Worm (Caenorhabditis elegans) whole organism, late embryonic: ENCODE results near the gene clec-241.

ENCODE experiments used
- C38D4.7 ChIP-seq: fragments of 200-800 bp; sonication (Bioruptor generic); optimal IDR thresholded peaks from 2 replicates; lab custom pipeline; 2018; ENCODE audit warnings: mild to moderate bottlenecking, missing genetic modification characterization, moderate library complexity, missing compliant biosample characterization
- F13H6.1 ChIP-seq: sonication (generic microtip); optimal IDR thresholded peaks from 2 replicates; lab custom pipeline; 2016; ENCODE audit warnings: missing genetic modification characterization, missing compliant biosample characterization
- K02D7.2 ChIP-seq: sonication (generic microtip); optimal IDR thresholded peaks from 2 replicates; lab custom pipeline; 2017; ENCODE audit warnings: mild to moderate bottlenecking, missing genetic modification characterization, missing compliant biosample characterization
- K09A11.1 ChIP-seq: sonication (generic microtip); optimal IDR thresholded peaks from 2 replicates; lab custom pipeline; 2017; ENCODE audit warnings: antibody characterized with exemption, mild to moderate bottlenecking, missing genetic modification characterization, missing compliant biosample characterization; ENCODE audit not compliant: insufficient read depth
- T23F11.4 ChIP-seq: fragments of 200-800 bp; sonication (Bioruptor generic); optimal IDR thresholded peaks from 2 replicates; lab custom pipeline; 2018; ENCODE audit warnings: mild to moderate bottlenecking, missing genetic modification characterization, missing compliant biosample characterization
- ahr-1 ChIP-seq: sonication (generic microtip); optimal IDR thresholded peaks from 2 replicates; lab custom pipeline; 2016; ENCODE audit warnings: missing genetic modification characterization, missing compliant biosample characterization
- ceh-18 ChIP-seq: sonication (generic microtip); optimal IDR thresholded peaks from 2 replicates; lab custom pipeline; 2016; ENCODE audit warnings: missing genetic modification characterization, missing compliant biosample characterization
- ceh-19 ChIP-seq: fragments of 200-800 bp; sonication (Bioruptor generic); optimal IDR thresholded peaks from 2 replicates; lab custom pipeline; 2018; ENCODE audit warnings: mild to moderate bottlenecking, missing genetic modification characterization, missing compliant biosample characterization
- ceh-2 ChIP-seq: sonication (generic microtip); optimal IDR thresholded peaks from 2 replicates; lab custom pipeline; 2016; ENCODE audit warnings: missing genotype, missing genetic modification characterization, missing compliant biosample characterization
- ceh-22 ChIP-seq: sonication (generic microtip); optimal IDR thresholded peaks from 2 replicates; lab custom pipeline; 2017; ENCODE audit warnings: missing biosample characterization, missing genetic modification characterization
- ceh-34 ChIP-seq: sonication (generic microtip); optimal IDR thresholded peaks from 2 replicates; lab custom pipeline; 2016; ENCODE audit warnings: mild to moderate bottlenecking, missing genetic modification characterization, missing compliant biosample characterization
- ceh-45 ChIP-seq: fragments of 200-800 bp; sonication (Bioruptor generic); IDR thresholded peaks from 2 replicates; pipeline ENCODE4 v1.3.6; 2022; ENCODE audit warnings: missing genetic modification reagents, missing genetic modification characterization, missing compliant biosample characterization
- ceh-48 ChIP-seq: sonication (generic microtip); optimal IDR thresholded peaks from 2 replicates; lab custom pipeline; 2016; ENCODE audit warnings: missing genetic modification characterization, inconsistent platforms, missing compliant biosample characterization
- ceh-9 ChIP-seq: sonication (generic microtip); optimal IDR thresholded peaks from 2 replicates; lab custom pipeline; 2016; ENCODE audit warnings: mild to moderate bottlenecking, missing genetic modification characterization, inconsistent platforms, missing compliant biosample characterization
- che-1 ChIP-seq: sonication (generic microtip); optimal IDR thresholded peaks from 2 replicates; lab custom pipeline; 2016; ENCODE audit warnings: mild to moderate bottlenecking, missing genetic modification characterization, missing compliant biosample characterization
- dmd-4 ChIP-seq: sonication (generic microtip); optimal IDR thresholded peaks from 2 replicates; lab custom pipeline; 2016; ENCODE audit warnings: borderline replicate concordance, missing genetic modification characterization, missing compliant biosample characterization
- dve-1 ChIP-seq: sonication (generic microtip); optimal IDR thresholded peaks from 2 replicates; lab custom pipeline; 2017; ENCODE audit warnings: antibody characterized with exemption, mild to moderate bottlenecking, missing genetic modification characterization, missing compliant biosample characterization
- elt-2 ChIP-seq: sonication (generic microtip); optimal IDR thresholded peaks from 2 replicates; lab custom pipeline; 2016; ENCODE audit warnings: missing genetic modification reagents, missing genetic modification characterization, missing compliant biosample characterization
- elt-4 ChIP-seq: sonication (generic microtip); optimal IDR thresholded peaks from 2 replicates; lab custom pipeline; 2016; ENCODE audit warnings: missing genetic modification characterization, missing compliant biosample characterization
- ets-4 ChIP-seq: sonication (generic microtip); optimal IDR thresholded peaks from 2 replicates; lab custom pipeline; 2016; ENCODE audit warnings: missing genetic modification characterization, missing compliant biosample characterization
- eyg-1 ChIP-seq: sonication (generic microtip); optimal IDR thresholded peaks from 2 replicates; lab custom pipeline; 2016; ENCODE audit warnings: missing genotype, missing genetic modification characterization, missing compliant biosample characterization
- fax-1 ChIP-seq: sonication (generic microtip); optimal IDR thresholded peaks from 2 replicates; lab custom pipeline; 2016; ENCODE audit warnings: missing genotype, missing genetic modification characterization, missing compliant biosample characterization
- fkh-10 ChIP-seq: fragments of 150-350 bp; optimal IDR thresholded peaks from 2 replicates; lab custom pipeline; 2014; ENCODE audit warnings: missing biosample characterization, missing genetic modification reagents, missing genetic modification characterization
- fkh-6 ChIP-seq: sonication (generic microtip); optimal IDR thresholded peaks from 2 replicates; lab custom pipeline; 2016; ENCODE audit warnings: missing genetic modification characterization, missing compliant biosample characterization
- hlh-30 ChIP-seq: sonication (generic microtip); optimal IDR thresholded peaks from 2 replicates; lab custom pipeline; 2017; ENCODE audit warnings: antibody characterized with exemption, missing genetic modification characterization, missing compliant biosample characterization; ENCODE audit not compliant: insufficient read depth
- lim-6 ChIP-seq: sonication (generic microtip); optimal IDR thresholded peaks from 2 replicates; lab custom pipeline; 2016; ENCODE audit warnings: missing genetic modification characterization, missing compliant biosample characterization
- lin-11 ChIP-seq: fragments of 200-800 bp; sonication (Bioruptor generic); optimal IDR thresholded peaks from 2 replicates; lab custom pipeline; 2018; ENCODE audit warnings: mild to moderate bottlenecking, missing genetic modification characterization, missing compliant biosample characterization
- mec-3 ChIP-seq: sonication (generic microtip); optimal IDR thresholded peaks from 2 replicates; lab custom pipeline; 2016; ENCODE audit warnings: borderline replicate concordance, missing genetic modification characterization, missing compliant biosample characterization
- nfya-1 ChIP-seq: sonication (generic microtip); optimal IDR thresholded peaks from 2 replicates; lab custom pipeline; 2017; ENCODE audit warnings: missing genetic modification characterization, mild to moderate bottlenecking, missing compliant biosample characterization, antibody characterized with exemption, moderate library complexity
- npax-4 ChIP-seq: sonication (generic microtip); optimal IDR thresholded peaks from 2 replicates; lab custom pipeline; 2016; ENCODE audit warnings: missing genetic modification characterization, missing compliant biosample characterization
- pat-9 ChIP-seq: fragments of 200-800 bp; sonication (Bioruptor generic); optimal IDR thresholded peaks from 2 replicates; lab custom pipeline; 2018; ENCODE audit warnings: mild to moderate bottlenecking, missing genetic modification characterization, moderate library complexity, missing compliant biosample characterization
- pax-1 ChIP-seq: fragments of 150-350 bp; optimal IDR thresholded peaks from 2 replicates; lab custom pipeline; 2014; ENCODE audit warnings: missing biosample characterization, missing genetic modification characterization
- pha-4 ChIP-seq: fragments of 150-350 bp; optimal IDR thresholded peaks from 2 replicates; lab custom pipeline; 2018; ENCODE audit warnings: missing biosample characterization, missing genetic modification reagents, missing genetic modification characterization
- pqm-1 ChIP-seq: sonication (generic microtip); optimal IDR thresholded peaks from 2 replicates; lab custom pipeline; 2016; ENCODE audit warnings: missing genetic modification characterization, missing compliant biosample characterization
- pros-1 ChIP-seq: fragments of 150-350 bp; optimal IDR thresholded peaks from 2 replicates; lab custom pipeline; 2014; ENCODE audit warnings: missing biosample characterization, missing genetic modification reagents, missing genetic modification characterization
- ref-2 ChIP-seq: sonication (generic microtip); optimal IDR thresholded peaks from 2 replicates; lab custom pipeline; 2016; ENCODE audit warnings: missing genetic modification characterization, missing compliant biosample characterization
- sdc-2 ChIP-seq: sonication (generic microtip); optimal IDR thresholded peaks from 2 replicates; lab custom pipeline; 2016; ENCODE audit warnings: missing genotype, missing genetic modification characterization, missing compliant biosample characterization
- sox-4 ChIP-seq: sonication (generic microtip); optimal IDR thresholded peaks from 2 replicates; lab custom pipeline; 2017; ENCODE audit warnings: mild to moderate bottlenecking, missing genetic modification characterization, inconsistent platforms, missing compliant biosample characterization
- syd-9 ChIP-seq: sonication (generic microtip); optimal IDR thresholded peaks from 2 replicates; lab custom pipeline; 2016; ENCODE audit warnings: mild to moderate bottlenecking, missing genetic modification characterization, moderate library complexity, missing compliant biosample characterization
- unc-42 ChIP-seq: sonication (generic microtip); optimal IDR thresholded peaks from 2 replicates; lab custom pipeline; 2016; ENCODE audit warnings: missing genotype, missing genetic modification characterization, missing compliant biosample characterization
- unc-86 ChIP-seq: sonication (generic microtip); optimal IDR thresholded peaks from 2 replicates; lab custom pipeline; 2016; ENCODE audit warnings: missing genetic modification characterization, missing compliant biosample characterization
- ztf-16 ChIP-seq: sonication (generic microtip); optimal IDR thresholded peaks from 2 replicates; lab custom pipeline; 2017; ENCODE audit warnings: missing genetic modification characterization, missing compliant biosample characterization

The clec-241 gene

ce11 chrV:16992383-16992782 lies 20.7 kb downstream of the clec-241 start:
- no peak for TF ChIP-seq T23F11.4 (GFP tag; lab: Kevin White, UChicago)
- TF ChIP-seq ceh-19 = no peak

ce11 chrV:16991734-16992133 lies 21.4 kb downstream of the clec-241 start, which contains the start of gene srz-95:
srz-95 (plus strand) TSS chrV:16992034.
- TF ChIP-seq C38D4.7 (GFP tag; lab: Kevin White, UChicago) = no peak
- no peak for TF ChIP-seq pha-4 (tag; lab: Kevin White, UChicago)
- TF ChIP-seq ceh-45 = no peak
- TF ChIP-seq ceh-18 (tag; lab: Kevin White, UChicago) = no peak
- no peak for TF ChIP-seq ceh-9 (tag; lab: Kevin White, UChicago)
- no peak for TF ChIP-seq unc-86 (tag; lab: Kevin White, UChicago)
- TF ChIP-seq dve-1 (tag; lab: Kevin White, UChicago) = no peak
- no peak for TF ChIP-seq ceh-2
- TF ChIP-seq che-1 (tag; lab: Kevin White, UChicago) = no peak
- no peak for TF ChIP-seq ceh-48
- TF ChIP-seq lim-6 = no peak
- no peak for TF ChIP-seq syd-9 (tag; lab: Kevin White, UChicago)
- TF ChIP-seq fkh-6 (tag; lab: Kevin White, UChicago) = no peak
- no peak for TF ChIP-seq unc-42 (tag; lab: Kevin White, UChicago)
- TF ChIP-seq npax-4 = no peak
- no peak for TF ChIP-seq lin-11
- TF ChIP-seq nfya-1 (tag; lab: Kevin White, UChicago) = no peak
- no peak for TF ChIP-seq pax-1 (tag; lab: Kevin White, UChicago)
- TF ChIP-seq pros-1 (tag; lab: Kevin White, UChicago) = no peak

- TF ChIP-seq K02D7.2 = no peak
- TF ChIP-seq che-1 (tag; lab: Kevin White, UChicago) = no peak
- no peak for TF ChIP-seq elt-4 (tag; lab: Kevin White, UChicago)
- TF ChIP-seq fkh-10 (GFP tag; lab: Kevin White, UChicago) = no peak
- TF ChIP-seq fkh-6 (tag; lab: Kevin White, UChicago) = no peak
- no peak for TF ChIP-seq pqm-1 (tag; lab: Kevin White, UChicago)
- TF ChIP-seq sox-4 (tag; lab: Kevin White, UChicago) = no peak
- TF ChIP-seq npax-4 = no peak
- no peak for TF ChIP-seq unc-86 (tag; lab: Kevin White, UChicago)
- TF ChIP-seq ztf-16 (tag; lab: Kevin White, UChicago) = no peak
- no peak for TF ChIP-seq dve-1 (tag; lab: Kevin White, UChicago)
- TF ChIP-seq ceh-2 = no peak
- TF ChIP-seq elt-2 (tag; lab: Kevin White, UChicago) = no peak
- TF ChIP-seq ets-4 (tag; lab: Kevin White, UChicago) = no peak
- no peak for TF ChIP-seq ref-2
- TF ChIP-seq hlh-30 = no peak
- TF ChIP-seq F13H6.1 = no peak
- TF ChIP-seq pat-9 (tag; lab: Kevin White, UChicago) = no peak
- no peak for TF ChIP-seq ahr-1
Measured at ce11 chrV:16988614-16989013, 24.5 kb downstream of the clec-241 start, which contains the start of gene Y102A5C.27. Y102A5C.27 (minus strand) TSS chrV:16988714.

- TF ChIP-seq mec-3 = no peak
- no peak for TF ChIP-seq eyg-1
- TF ChIP-seq dve-1 (tag; lab: Kevin White, UChicago) = no peak
- no peak for TF ChIP-seq lim-6
- no peak for TF ChIP-seq unc-42 (tag; lab: Kevin White, UChicago)
- TF ChIP-seq sdc-2 (tag; lab: Kevin White, UChicago) = no peak
- TF ChIP-seq K09A11.1 (tag; lab: Kevin White, UChicago) = no peak
- TF ChIP-seq fax-1 = no peak
- TF ChIP-seq ztf-16 (tag; lab: Kevin White, UChicago) = no peak
- TF ChIP-seq hlh-30 = no peak
- TF ChIP-seq ceh-34 (tag; lab: Kevin White, UChicago) = no peak
- TF ChIP-seq dmd-4 (tag; lab: Kevin White, UChicago) = no peak
- no peak for TF ChIP-seq syd-9 (tag; lab: Kevin White, UChicago)
- TF ChIP-seq ceh-22 (tag; lab: Kevin White, UChicago) = no peak
- no peak for TF ChIP-seq ceh-18 (tag; lab: Kevin White, UChicago)
- TF ChIP-seq elt-2 (tag; lab: Kevin White, UChicago) = no peak
Measured at ce11 chrV:16987783-16988182, 25.3 kb downstream of the clec-241 start.
